Fruit fly (Drosophila melanogaster) whole organism, embryonic: ENCODE measurements around the gene CG43221.

ENCODE experiments used
- Antp ChIP-seq: fragments of 200-800 bp; sonication (Bioruptor generic); optimal IDR thresholded peaks from 3 replicates; lab custom pipeline; 2016; ENCODE audit warnings: missing biosample characterization, missing genetic modification characterization
- Bteb2 ChIP-seq: fragments of 200-800 bp; sonication (Bioruptor generic); optimal IDR thresholded peaks from 2 replicates; lab custom pipeline; 2016; ENCODE audit warnings: missing biosample characterization, missing genetic modification characterization
- CG11723 ChIP-seq: fragments of 200-800 bp; sonication (Bioruptor generic); optimal IDR thresholded peaks from 2 replicates; lab custom pipeline; 2017; ENCODE audit warnings: missing biosample characterization, mild to moderate bottlenecking, missing genetic modification characterization
- CG13287 ChIP-seq: fragments of 200-800 bp; sonication (Bioruptor generic); IDR thresholded peaks from 2 replicates; pipeline ENCODE4 v1.3.6; 2022; ENCODE audit warnings: missing biosample characterization, missing genetic modification characterization; ENCODE audit not compliant: partially characterized antibody
- CG15073 ChIP-seq: fragments of 200-800 bp; sonication (Bioruptor generic); optimal IDR thresholded peaks from 2 replicates; lab custom pipeline; 2016; ENCODE audit warnings: missing biosample characterization, missing genetic modification characterization
- CG17186 ChIP-seq: fragments of 200-800 bp; sonication (Bioruptor generic); optimal IDR thresholded peaks from 3 replicates; lab custom pipeline; 2017; ENCODE audit warnings: missing biosample characterization, missing genetic modification reagents, missing genetic modification characterization
- CG2129 ChIP-seq: fragments of 200-800 bp; sonication (Bioruptor generic); IDR thresholded peaks from 2 replicates; pipeline ENCODE4 v1.3.6; 2022; ENCODE audit warnings: missing biosample characterization, missing genetic modification characterization; ENCODE audit not compliant: partially characterized antibody
- CG30020 ChIP-seq: fragments of 200-800 bp; optimal IDR thresholded peaks from 2 replicates; lab custom pipeline; 2019; ENCODE audit warnings: missing biosample characterization, mild to moderate bottlenecking, missing genetic modification characterization, moderate library complexity
- CG6791 ChIP-seq: fragments of 200-800 bp; sonication (Bioruptor generic); IDR thresholded peaks from 3 replicates; pipeline ENCODE4 v1.3.6; 2022; ENCODE audit warnings: missing biosample characterization, missing genetic modification characterization; ENCODE audit not compliant: partially characterized antibody
- CG8281 ChIP-seq: fragments of 200-800 bp; sonication (Bioruptor generic); optimal IDR thresholded peaks from 2 replicates; lab custom pipeline; 2018; ENCODE audit warnings: missing biosample characterization, mild to moderate bottlenecking, missing genetic modification characterization, moderate library complexity
- CG8924 ChIP-seq: fragments of 200-800 bp; optimal IDR thresholded peaks from 3 replicates; lab custom pipeline; 2019; ENCODE audit warnings: missing biosample characterization, mild to moderate bottlenecking, missing genetic modification characterization, moderate library complexity
- CG8944 ChIP-seq: fragments of 200-800 bp; sonication (Bioruptor generic); optimal IDR thresholded peaks from 3 replicates; lab custom pipeline; 2016; ENCODE audit warnings: missing biosample characterization, missing genetic modification characterization
- CG9797 ChIP-seq: fragments of 200-800 bp; sonication (Bioruptor generic); optimal IDR thresholded peaks from 3 replicates; lab custom pipeline; 2018; ENCODE audit warnings: missing biosample characterization, mild to moderate bottlenecking, missing genetic modification characterization
- CG9876 ChIP-seq: fragments of 200-800 bp; sonication (Bioruptor generic); optimal IDR thresholded peaks from 2 replicates; lab custom pipeline; 2016; ENCODE audit warnings: missing biosample characterization, missing genetic modification characterization
- Dll ChIP-seq: fragments of 200-800 bp; sonication (Bioruptor generic); IDR thresholded peaks from 4 replicates; pipeline ENCODE4 v1.3.6; 2022; ENCODE audit warnings: missing biosample characterization, missing genetic modification characterization; ENCODE audit not compliant: partially characterized antibody
- Doc2 ChIP-seq: fragments of 200-800 bp; sonication (Bioruptor generic); IDR thresholded peaks from 2 replicates; pipeline ENCODE4 v1.3.6; 2022; ENCODE audit warnings: missing biosample characterization, missing genetic modification characterization
- Gsc ChIP-seq: fragments of 200-800 bp; sonication (Bioruptor generic); IDR thresholded peaks from 2 replicates; pipeline ENCODE4 v1.3.6; 2022; ENCODE audit warnings: missing biosample characterization, missing genetic modification characterization
- Hey ChIP-seq: fragments of 200-800 bp; sonication (Bioruptor generic); optimal IDR thresholded peaks from 3 replicates; lab custom pipeline; 2018; ENCODE audit warnings: missing biosample characterization, mild to moderate bottlenecking, missing genetic modification characterization
- Nf-YC ChIP-seq: fragments of 200-800 bp; optimal IDR thresholded peaks from 3 replicates; lab custom pipeline; 2019; ENCODE audit warnings: missing biosample characterization, mild to moderate bottlenecking, missing genetic modification characterization, moderate library complexity
- Spps ChIP-seq: fragments of 200-800 bp; sonication (Bioruptor generic); optimal IDR thresholded peaks from 2 replicates; lab custom pipeline; 2018; ENCODE audit warnings: missing biosample characterization, mild to moderate bottlenecking, missing genetic modification characterization
- TFAM ChIP-seq: fragments of 200-800 bp; sonication (Bioruptor generic); optimal IDR thresholded peaks from 2 replicates; lab custom pipeline; 2017; ENCODE audit warnings: missing biosample characterization, missing genetic modification characterization, inconsistent platforms
- al ChIP-seq: fragments of 200-800 bp; sonication (Bioruptor generic); IDR thresholded peaks from 2 replicates; pipeline ENCODE4 v1.3.6; 2022; ENCODE audit warnings: missing biosample characterization, missing genetic modification characterization
- amos ChIP-seq: fragments of 200-800 bp; sonication (Bioruptor generic); IDR thresholded peaks from 2 replicates; pipeline ENCODE4 v1.3.6; 2022; ENCODE audit warnings: missing biosample characterization, missing genetic modification characterization; ENCODE audit not compliant: partially characterized antibody
- ara ChIP-seq: fragments of 200-800 bp; sonication (Bioruptor generic); IDR thresholded peaks from 2 replicates; pipeline ENCODE4 v1.3.6; 2022; ENCODE audit warnings: missing biosample characterization, missing genetic modification characterization
- ase ChIP-seq: fragments of 200-800 bp; sonication (Bioruptor generic); IDR thresholded peaks from 3 replicates; pipeline ENCODE4 v1.3.6; 2022; ENCODE audit warnings: missing biosample characterization, missing genetic modification characterization
- bowl ChIP-seq: fragments of 200-800 bp; sonication (Bioruptor generic); IDR thresholded peaks from 2 replicates; pipeline ENCODE4 v1.3.6; 2022; ENCODE audit warnings: missing biosample characterization, missing genetic modification characterization
- cad ChIP-seq: fragments of >200 bp; optimal IDR thresholded peaks from 2 replicates; lab custom pipeline; 2017; ENCODE audit warnings: missing biosample characterization, missing genetic modification characterization
- chif ChIP-seq, 2 experiments: fragments of 200-800 bp; sonication (Bioruptor generic); optimal IDR thresholded peaks; 3 replicates each; lab custom pipeline; 2016; ENCODE audit warnings: missing biosample characterization in 2 of 2, missing genetic modification characterization in 2 of 2
- chn ChIP-seq: fragments of 200-800 bp; sonication (Bioruptor generic); optimal IDR thresholded peaks from 2 replicates; lab custom pipeline; 2016; ENCODE audit warnings: missing biosample characterization, missing genetic modification characterization
- ci ChIP-seq: fragments of 200-800 bp; sonication (Bioruptor generic); IDR thresholded peaks from 3 replicates; pipeline ENCODE4 v1.3.6; 2022; ENCODE audit warnings: missing biosample characterization, missing genetic modification characterization
- dm ChIP-seq: fragments of 200-800 bp; sonication (Bioruptor generic); optimal IDR thresholded peaks from 3 replicates; lab custom pipeline; 2016; ENCODE audit warnings: missing biosample characterization, missing genetic modification characterization
- dmrt99B ChIP-seq: fragments of 200-800 bp; sonication (Bioruptor generic); optimal IDR thresholded peaks from 2 replicates; lab custom pipeline; 2018; ENCODE audit warnings: missing biosample characterization, mild to moderate bottlenecking, missing genetic modification characterization, moderate library complexity
- fu2 ChIP-seq: fragments of 200-800 bp; sonication (Bioruptor generic); optimal IDR thresholded peaks from 2 replicates; lab custom pipeline; 2016; ENCODE audit warnings: missing biosample characterization, missing genetic modification characterization
- hb ChIP-seq: fragments of 200-800 bp; sonication (Bioruptor generic); IDR thresholded peaks from 3 replicates; pipeline ENCODE4 v1.3.6; 2022; ENCODE audit warnings: missing biosample characterization, missing genetic modification characterization; ENCODE audit not compliant: partially characterized antibody
- ken ChIP-seq: fragments of 200-800 bp; sonication (Bioruptor generic); IDR thresholded peaks from 3 replicates; pipeline ENCODE4 v1.3.6; 2022; ENCODE audit warnings: missing biosample characterization, missing genetic modification characterization
- lab ChIP-seq: fragments of 200-800 bp; sonication (Bioruptor generic); optimal IDR thresholded peaks from 3 replicates; lab custom pipeline; 2017; ENCODE audit warnings: missing biosample characterization, missing genetic modification characterization, mild to moderate bottlenecking, moderate library complexity, missing genetic modification reagents
- odd ChIP-seq: fragments of 200-800 bp; sonication (Bioruptor generic); optimal IDR thresholded peaks from 2 replicates; lab custom pipeline; 2017; ENCODE audit warnings: missing biosample characterization, mild to moderate bottlenecking, missing genetic modification characterization
- onecut ChIP-seq: fragments of 200-800 bp; sonication (Bioruptor generic); IDR thresholded peaks from 2 replicates; pipeline ENCODE4 v1.3.6; 2022; ENCODE audit warnings: missing biosample characterization, missing genetic modification characterization
- phol ChIP-seq: fragments of 200-800 bp; sonication (Bioruptor generic); optimal IDR thresholded peaks from 3 replicates; lab custom pipeline; 2018; ENCODE audit warnings: missing biosample characterization, mild to moderate bottlenecking, missing genetic modification characterization, moderate library complexity
- prd ChIP-seq, 3 experiments: fragments of >200 bp in 2 of 3; fragments of 200-800 bp in 1 of 3; sonication (Bioruptor generic) in 1 of 3; optimal IDR thresholded peaks in 2 of 3; IDR thresholded peaks in 1 of 3; 2 replicates in 2 of 3; 3 replicates in 1 of 3; pipeline versions ENCODE4 v1.3.6 to Lab custom; 2017 to 2022; ENCODE audit warnings: missing biosample characterization in 1 of 3, missing genetic modification characterization in 1 of 3
- sens-2 ChIP-seq: fragments of 200-800 bp; sonication (Bioruptor generic); IDR thresholded peaks from 2 replicates; pipeline ENCODE4 v1.3.6; 2022; ENCODE audit warnings: missing biosample characterization, missing genetic modification characterization
- slbo ChIP-seq: fragments of 200-800 bp; sonication (Bioruptor generic); IDR thresholded peaks from 2 replicates; pipeline ENCODE4 v1.3.6; 2022; ENCODE audit warnings: missing biosample characterization, missing genetic modification characterization
- slou ChIP-seq: fragments of 200-800 bp; sonication (Bioruptor generic); optimal IDR thresholded peaks from 3 replicates; lab custom pipeline; 2016; ENCODE audit warnings: missing biosample characterization, missing genetic modification characterization
- so ChIP-seq: fragments of 200-800 bp; sonication (Bioruptor generic); IDR thresholded peaks from 3 replicates; pipeline ENCODE4 v1.3.6; 2022; ENCODE audit warnings: missing biosample characterization, missing genetic modification characterization
- stc ChIP-seq: fragments of 200-800 bp; sonication (Bioruptor generic); IDR thresholded peaks from 2 replicates; pipeline ENCODE4 v1.3.6; 2022; ENCODE audit warnings: missing biosample characterization, missing genetic modification characterization
- tin ChIP-seq: fragments of 200-800 bp; sonication (Bioruptor generic); optimal IDR thresholded peaks from 3 replicates; lab custom pipeline; 2016; ENCODE audit warnings: missing biosample characterization, missing genetic modification characterization
- trem ChIP-seq: fragments of 200-800 bp; optimal IDR thresholded peaks from 3 replicates; lab custom pipeline; 2019; ENCODE audit warnings: missing biosample characterization, mild to moderate bottlenecking, missing genetic modification characterization, moderate library complexity
- zen2 ChIP-seq: fragments of 200-800 bp; sonication (Bioruptor generic); IDR thresholded peaks from 3 replicates; pipeline ENCODE4 v1.3.6; 2022; ENCODE audit warnings: missing biosample characterization, missing genetic modification characterization; ENCODE audit not compliant: partially characterized antibody
- zfh1 ChIP-seq: fragments of 200-800 bp; sonication (Bioruptor generic); IDR thresholded peaks from 3 replicates; pipeline ENCODE4 v1.3.6; 2022; ENCODE audit warnings: missing biosample characterization, missing genetic modification characterization
- zfh2 ChIP-seq: fragments of 200-800 bp; sonication (Bioruptor generic); optimal IDR thresholded peaks from 2 replicates; lab custom pipeline; 2016; ENCODE audit warnings: missing biosample characterization, missing genetic modification characterization

CG43221 gene

dm6 chr2L:17514090-17514715 is 28.6 kb downstream of the CG43221 start (continued):
- TF ChIP-seq ken (GFP tag; lab: Robert Waterston, UW) (peak; percentile 80), Antp (GFP tag; lab: Kevin White, UChicago) (peak; percentile 77), CG9797 (GFP tag; lab: Kevin White, UChicago) (peak; percentile 12), slbo (peak; percentile 79), Nf-YC (peak; percentile 79), amos (GFP tag; lab: Robert Waterston, UW) (no peak), Gsc (GFP tag; lab: Robert Waterston, UW) (peak; percentile 69), so (peak; percentile 85), Hey (tag; lab: Kevin White, UChicago) (peak; percentile 48), sens-2 (GFP tag; lab: Robert Waterston, UW) (peak; percentile 79), Spps (tag; lab: Kevin White, UChicago) (peak; percentile 85), phol (tag; lab: Kevin White, UChicago) (peak; percentile 92), CG11723 (peak; percentile 70), trem (tag; lab: Kevin White, UChicago) (peak; percentile 90), hb (GFP tag; lab: Robert Waterston, UW) (no peak), CG13287 (GFP tag; lab: Robert Waterston, UW) (no peak), al (peak; percentile 47; the same call in 1 of the 2 replicates), TFAM (GFP tag; lab: Kevin White, UChicago) (peak; percentile 73), zfh1 (GFP tag; lab: Robert Waterston, UW) (peak; percentile 90), chn (GFP tag; lab: Kevin White, UChicago) (peak; percentile 73), ara (peak; percentile 88), onecut (GFP tag; lab: Robert Waterston, UW) (peak; percentile 84), Doc2 (GFP tag; lab: Robert Waterston, UW) (no peak), ase (GFP tag; lab: Robert Waterston, UW) (peak; percentile 83), CG15073 (peak; percentile 71), Bteb2 (GFP tag; lab: Kevin White, UChicago) (no peak), CG8281 (tag; lab: Kevin White, UChicago) (peak; percentile 70), zen2 (GFP tag; lab: Robert Waterston, UW) (no peak), CG8924 (tag; lab: Kevin White, UChicago) (peak; percentile 93), stc (GFP tag; lab: Robert Waterston, UW) (peak; percentile 89), lab (GFP tag; lab: Kevin White, UChicago) (peak; percentile 94), Dll (GFP tag; lab: Robert Waterston, UW) (no peak), cad (no peak), CG9876 (peak; percentile 30), tin (peak; percentile 83), CG2129 (GFP tag; lab: Robert Waterston, UW) (no peak), CG8944 (GFP tag; lab: Kevin White, UChicago) (peak; percentile 50), fu2 (GFP tag; lab: Kevin White, UChicago) (peak; percentile 68), odd (peak; percentile 80), prd (optimal IDR thresholded peaks at IDR 0.05; lab: Kevin White, UChicago) (no peak), prd (GFP tag; IDR thresholded peaks at IDR 0.05; lab: Robert Waterston, UW) (peak; percentile 91), chif (GFP tag; optimal IDR thresholded peaks at IDR 0.05; lab: Kevin White, UChicago) (peak; percentile 67 to 86), slou (peak; percentile 85), dm (GFP tag; lab: Kevin White, UChicago) (peak; percentile 54), CG17186 (GFP tag; lab: Kevin White, UChicago) (peak; percentile 18), ci (GFP tag; lab: Robert Waterston, UW) (peak; percentile 88), CG30020 (peak; percentile 68), bowl (GFP tag; lab: Robert Waterston, UW) (peak; percentile 64; the same call in 1 of the 2 replicates), dmrt99B (tag; lab: Kevin White, UChicago) (peak; percentile 94), CG6791 (GFP tag; lab: Robert Waterston, UW) (no peak), zfh2 (GFP tag; lab: Kevin White, UChicago) (no peak)
